Worm (Caenorhabditis elegans) whole organism, mixed stage, embryonic: Measurements from ENCODE around the gene C10A4.2.

Experiments
- lin-13 ChIP-seq: fragments of 150-350 bp; optimal IDR thresholded peaks from 2 replicates; lab custom pipeline; 2014; ENCODE audit warnings: missing biosample characterization, missing genetic modification characterization
- pha-4 ChIP-seq: fragments of 150-350 bp; optimal IDR thresholded peaks from 2 replicates; lab custom pipeline; 2018; ENCODE audit warnings: missing biosample characterization, missing genetic modification reagents, missing genetic modification characterization

DNA sequence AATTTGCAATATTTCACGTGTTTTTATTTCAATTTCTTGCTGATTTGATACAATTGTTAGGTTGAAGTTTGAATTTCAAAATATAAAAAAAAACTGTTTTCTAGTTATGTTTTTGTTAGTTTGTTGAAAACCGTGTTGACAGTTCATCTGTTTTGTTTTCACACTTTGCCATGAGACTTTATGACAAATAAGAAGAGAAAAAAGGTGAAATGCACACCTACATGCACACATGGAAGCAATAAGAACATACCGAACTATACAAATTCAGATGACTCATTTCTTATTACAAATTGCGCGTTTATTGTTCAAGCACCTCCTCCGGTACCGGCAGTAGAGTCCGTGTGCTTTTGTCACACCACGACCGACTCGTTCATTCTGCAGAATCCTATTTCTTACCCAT is 10.5 kb downstream of the C10A4.2 start, which contains the start of gene C10A4.9:
- no peak for TF ChIP-seq lin-13 (tag; lab: Kevin White, UChicago)
- no peak for TF ChIP-seq pha-4 (tag; lab: Kevin White, UChicago)
